1 worm cellular context compared by ENCODE assay signal in the genomic region with DNA sequence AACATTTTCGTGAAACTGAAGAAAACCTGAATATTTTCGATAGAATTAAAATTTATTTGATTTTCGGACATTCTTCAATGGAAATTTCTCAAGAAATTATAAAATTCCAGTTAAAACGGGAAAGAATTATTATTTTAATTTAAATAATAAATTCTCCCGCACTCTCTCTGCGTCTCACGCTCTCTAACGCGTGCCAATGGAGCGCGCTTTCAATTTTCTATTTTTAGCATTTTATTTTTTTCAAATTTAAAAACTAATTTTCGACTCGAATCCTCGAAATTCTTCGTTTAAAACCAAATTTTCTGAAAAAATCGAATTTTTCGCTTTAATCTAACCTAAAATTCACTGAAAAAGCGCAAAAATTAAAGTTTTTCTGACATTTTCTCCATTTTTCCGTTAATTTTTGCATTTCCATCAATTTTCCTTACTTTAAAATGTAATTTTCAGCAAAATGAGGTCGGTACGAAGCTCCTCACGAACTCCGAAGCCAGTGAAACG.
TF ChIP-seq lines count a peak whose summit lies in the region.

Gene gbas-1 (plus strand): TSS at position 448 of the 498 bp plus-strand sequence.

TF ChIP-seq in whole organism, L1 larva, 84 proteins besides CTCF, POLR2A, EP300 and RAD21 (continued from another document):
- TF ChIP-seq efl-1 (optimal IDR thresholded peaks at IDR 0.05; lab: Kevin White, UChicago) (peak; percentile 41 to 87), efl-1 (GFP tag; optimal IDR thresholded peaks at IDR 0.05 in 1 of 2; lab: Kevin White, UChicago) (peak; percentile 88 to 98), nhr-90 (tag; optimal IDR thresholded peaks at IDR 0.05; lab: Kevin White, UChicago; ENCODE audit: poor library complexity) (no peak), nhr-11 (tag; optimal IDR thresholded peaks at IDR 0.05; lab: Kevin White, UChicago) (no peak), nhr-84 (tag; optimal IDR thresholded peaks at IDR 0.05; lab: Kevin White, UChicago) (no peak), hlh-17 (GFP tag; optimal IDR thresholded peaks at IDR 0.05; lab: Kevin White, UChicago; ENCODE audit: borderline replicate concordance) (no peak), fkh-8 (tag; optimal IDR thresholded peaks at IDR 0.05; lab: Kevin White, UChicago) (no peak), zip-4 (GFP tag; optimal IDR thresholded peaks at IDR 0.05; lab: Kevin White, UChicago) (no peak), nhr-12 (tag; optimal IDR thresholded peaks at IDR 0.05; lab: Kevin White, UChicago) (no peak), lin-14 (GFP tag; optimal IDR thresholded peaks at IDR 0.05; lab: Kevin White, UChicago) (no peak), ama-1 (optimal IDR thresholded peaks at IDR 0.05; lab: Kevin White, UChicago) (no peak), C04F5.9 (tag; optimal IDR thresholded peaks at IDR 0.05; lab: Kevin White, UChicago) (peak; percentile 17), hlh-4 (tag; optimal IDR thresholded peaks at IDR 0.05; lab: Kevin White, UChicago) (no peak), grh-1 (GFP tag; IDR thresholded peaks at IDR 0.05; lab: Robert Waterston, UW) (0 out of 2 replicates have a peak, but pooled peaks have one; percentile 27), tbx-2 (tag; optimal IDR thresholded peaks at IDR 0.05; lab: Kevin White, UChicago) (peak; percentile 51), unc-86 (tag; optimal IDR thresholded peaks at IDR 0.05; lab: Kevin White, UChicago) (peak; percentile 20), snu-23 (GFP tag; optimal IDR thresholded peaks at IDR 0.05; lab: Kevin White, UChicago) (peak; percentile 49), ceh-90 (tag; optimal IDR thresholded peaks at IDR 0.05; lab: Kevin White, UChicago) (no peak), pax-3 (tag; optimal IDR thresholded peaks at IDR 0.05; lab: Kevin White, UChicago) (no peak), xbp-1 (tag; optimal IDR thresholded peaks at IDR 0.05; lab: Kevin White, UChicago) (peak; percentile 38), unc-62 (GFP tag; optimal IDR thresholded peaks at IDR 0.05; lab: Kevin White, UChicago) (no peak), tlp-1 (tag; optimal IDR thresholded peaks at IDR 0.05; lab: Kevin White, UChicago) (no peak), lin-39 (tag; optimal IDR thresholded peaks at IDR 0.05; lab: Kevin White, UChicago) (peak; percentile 40), snpc-4 (tag; optimal IDR thresholded peaks at IDR 0.05; lab: Kevin White, UChicago) (peak; percentile 4), efl-3 (GFP tag; optimal IDR thresholded peaks at IDR 0.05; lab: Kevin White, UChicago) (no peak), skn-1 (tag; optimal IDR thresholded peaks at IDR 0.05; lab: Kevin White, UChicago) (peak; percentile 57), F16B12.6 (tag; optimal IDR thresholded peaks at IDR 0.05; lab: Kevin White, UChicago) (peak; percentile 10), nhr-76 (tag; optimal IDR thresholded peaks at IDR 0.05; lab: Kevin White, UChicago) (no peak), nhr-20 (tag; optimal IDR thresholded peaks at IDR 0.05; lab: Kevin White, UChicago) (no peak), elt-2 (tag; optimal IDR thresholded peaks at IDR 0.05; lab: Kevin White, UChicago) (no peak)
